Fruit fly (Drosophila melanogaster) whole organism, embryonic: ENCODE measurements around the gene tup.

Source experiments
- CG18599 ChIP-seq: fragments of 200-800 bp; sonication (Bioruptor generic); optimal IDR thresholded peaks from 3 replicates; lab custom pipeline; 2017; ENCODE audit warnings: missing biosample characterization, missing genetic modification characterization, mild to moderate bottlenecking, moderate library complexity, missing genetic modification reagents
- CG32532 ChIP-seq: fragments of 200-800 bp; sonication (Bioruptor generic); IDR thresholded peaks from 2 replicates; pipeline ENCODE4 v1.3.6; 2022; ENCODE audit warnings: missing biosample characterization, missing genetic modification characterization
- CG4617 ChIP-seq: fragments of 200-800 bp; sonication (Bioruptor generic); optimal IDR thresholded peaks from 3 replicates; lab custom pipeline; 2016; ENCODE audit warnings: missing biosample characterization, missing genetic modification characterization, borderline replicate concordance
- CG6791 ChIP-seq: fragments of 200-800 bp; sonication (Bioruptor generic); IDR thresholded peaks from 3 replicates; pipeline ENCODE4 v1.3.6; 2022; ENCODE audit warnings: missing biosample characterization, missing genetic modification characterization; ENCODE audit not compliant: partially characterized antibody
- CG7928 ChIP-seq: fragments of 200-800 bp; sonication (Bioruptor generic); optimal IDR thresholded peaks from 2 replicates; lab custom pipeline; 2017; ENCODE audit warnings: missing biosample characterization, mild to moderate bottlenecking, missing genetic modification characterization
- E2f1 ChIP-seq: fragments of 200-800 bp; sonication (Bioruptor generic); IDR thresholded peaks from 2 replicates; pipeline ENCODE4 v1.3.6; 2022; ENCODE audit warnings: missing biosample characterization, missing genetic modification characterization
- Fer3 ChIP-seq: fragments of 200-800 bp; sonication (Bioruptor generic); optimal IDR thresholded peaks from 2 replicates; lab custom pipeline; 2018; ENCODE audit warnings: missing biosample characterization, mild to moderate bottlenecking, missing genetic modification characterization, moderate library complexity
- dan ChIP-seq: fragments of 200-800 bp; sonication (Bioruptor generic); IDR thresholded peaks from 2 replicates; pipeline ENCODE4 v1.3.6; 2022; ENCODE audit warnings: missing biosample characterization, missing genetic modification characterization
- fd102C ChIP-seq: fragments of 200-800 bp; sonication (Bioruptor generic); optimal IDR thresholded peaks from 2 replicates; lab custom pipeline; 2018; ENCODE audit warnings: missing biosample characterization, mild to moderate bottlenecking, missing genetic modification characterization, moderate library complexity
- kah ChIP-seq: fragments of 200-800 bp; sonication (Bioruptor generic); optimal IDR thresholded peaks from 2 replicates; lab custom pipeline; 2018; ENCODE audit warnings: missing biosample characterization, mild to moderate bottlenecking, missing genetic modification characterization
- ranshi ChIP-seq: fragments of 200-800 bp; sonication (Bioruptor generic); IDR thresholded peaks from 2 replicates; pipeline ENCODE4 v1.3.6; 2022; ENCODE audit warnings: missing biosample characterization, missing genetic modification characterization
- schlank ChIP-seq: fragments of 200-800 bp; sonication (Bioruptor generic); optimal IDR thresholded peaks from 2 replicates; lab custom pipeline; 2018; ENCODE audit warnings: missing biosample characterization, mild to moderate bottlenecking, missing genetic modification characterization
- tio ChIP-seq: fragments of 200-800 bp; sonication (Bioruptor generic); optimal IDR thresholded peaks from 2 replicates; lab custom pipeline; 2017; ENCODE audit warnings: missing biosample characterization, missing genetic modification characterization, inconsistent platforms
- unc-4 ChIP-seq: fragments of 200-800 bp; sonication (Bioruptor generic); IDR thresholded peaks from 2 replicates; pipeline ENCODE4 v1.3.6; 2022; ENCODE audit warnings: missing biosample characterization, missing genetic modification characterization; ENCODE audit not compliant: partially characterized antibody

dm6 chr2L:18834525-18834924, 46.5 kb downstream of the tup start:
- TF ChIP-seq CG6791 (GFP tag; lab: Robert Waterston, UW) (no peak), CG7928 (GFP tag; lab: Kevin White, UChicago) (no peak), CG4617 (GFP tag; lab: Kevin White, UChicago) (no peak), E2f1 (GFP tag; lab: Robert Waterston, UW) (no peak), Fer3 (no peak), schlank (tag; lab: Kevin White, UChicago) (no peak), tio (GFP tag; lab: Kevin White, UChicago) (no peak), CG32532 (GFP tag; lab: Robert Waterston, UW) (no peak), dan (GFP tag; lab: Robert Waterston, UW) (no peak), unc-4 (GFP tag; lab: Robert Waterston, UW) (no peak), CG18599 (GFP tag; lab: Kevin White, UChicago) (no peak), fd102C (GFP tag; lab: Kevin White, UChicago) (no peak), kah (GFP tag; lab: Kevin White, UChicago) (no peak), ranshi (GFP tag; lab: Robert Waterston, UW) (no peak)
